Fruit fly (Drosophila melanogaster): ENCODE data around the gene CG42327.

The CG42327 gene

DNA sequence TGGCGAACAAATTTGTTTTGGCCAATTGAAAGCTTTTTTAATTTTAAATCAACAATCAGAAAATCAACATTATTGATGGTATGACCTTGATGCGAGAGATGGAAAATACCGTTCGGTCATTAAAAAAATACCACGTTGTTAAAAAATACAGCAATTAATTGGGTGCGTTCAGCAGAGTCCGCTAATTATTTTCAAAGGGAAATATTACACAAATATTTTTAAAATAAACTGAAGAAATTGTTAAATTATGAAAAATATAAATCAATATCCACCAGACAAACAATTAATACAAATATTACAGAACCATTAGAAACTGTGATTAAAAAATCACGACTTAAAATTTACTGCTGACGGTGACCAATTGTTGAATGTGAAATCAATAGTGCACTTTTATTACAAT lies 22.1 kb downstream of the CG42327 start, which contains the start of gene CG18476 (continued):
- peak; percentile 54; the same call in 1 of the 3 replicates for TF ChIP-seq sr (GFP tag; IDR thresholded peaks at IDR 0.05)
- TF ChIP-seq CG33557 (GFP tag; optimal IDR thresholded peaks at IDR 0.05) = peak; percentile 85
- TF ChIP-seq Sox100B (GFP tag; optimal IDR thresholded peaks at IDR 0.05) = peak; percentile 90
- peak; percentile 86 for TF ChIP-seq CG14050 (GFP tag; IDR thresholded peaks at IDR 0.05)
- peak; percentile 92 for TF ChIP-seq CG3726 (GFP tag; IDR thresholded peaks at IDR 0.05)
- TF ChIP-seq wor (GFP tag; IDR thresholded peaks at IDR 0.05) = peak; percentile 85
- peak; percentile 6 for TF ChIP-seq fd102C (GFP tag; optimal IDR thresholded peaks at IDR 0.05)
- no peak for TF ChIP-seq vnd (GFP tag; IDR thresholded peaks at IDR 0.05; ENCODE audit: partially characterized antibody)
- TF ChIP-seq CG16813 (GFP tag; IDR thresholded peaks at IDR 0.05; ENCODE audit: partially characterized antibody) = no peak
- peak; percentile 84 for TF ChIP-seq CG13894 (tag; optimal IDR thresholded peaks at IDR 0.05)
- TF ChIP-seq bigmax (GFP tag; optimal IDR thresholded peaks at IDR 0.05) = no peak
- TF ChIP-seq CG13296 (GFP tag; optimal IDR thresholded peaks at IDR 0.05) = peak; percentile 92
- peak; percentile 76 for TF ChIP-seq CrebB (tag; optimal IDR thresholded peaks at IDR 0.05)
- TF ChIP-seq D19A (tag; optimal IDR thresholded peaks at IDR 0.05) = peak; percentile 87
- TF ChIP-seq Dref (GFP tag; IDR thresholded peaks at IDR 0.05) = no peak
- no peak for TF ChIP-seq her (GFP tag; optimal IDR thresholded peaks at IDR 0.05)
- TF ChIP-seq yki (optimal IDR thresholded peaks at IDR 0.05) = no peak
- peak; percentile 91 for TF ChIP-seq Oli (tag; optimal IDR thresholded peaks at IDR 0.05)
- TF ChIP-seq Antp (GFP tag; optimal IDR thresholded peaks at IDR 0.05) = peak; percentile 36
- peak; percentile 93 for TF ChIP-seq CG6272 (GFP tag; IDR thresholded peaks at IDR 0.05)
- TF ChIP-seq gcm (GFP tag; optimal IDR thresholded peaks at IDR 0.05) = peak; percentile 92
- TF ChIP-seq CG15601 (tag; optimal IDR thresholded peaks at IDR 0.05) = peak; percentile 91
- no peak for TF ChIP-seq CG2129 (GFP tag; IDR thresholded peaks at IDR 0.05; ENCODE audit: partially characterized antibody)
- peak; percentile 93 for TF ChIP-seq Fer3 (tag; optimal IDR thresholded peaks at IDR 0.05)
- TF ChIP-seq CG15514 (GFP tag; optimal IDR thresholded peaks at IDR 0.05) = peak; percentile 77
- TF ChIP-seq maf-S (GFP tag; optimal IDR thresholded peaks at IDR 0.05) = peak; percentile 59
- peak; percentile 89 for TF ChIP-seq CG12299 (tag; optimal IDR thresholded peaks at IDR 0.05)
- peak; percentile 87 for TF ChIP-seq CG32767 (GFP tag; IDR thresholded peaks at IDR 0.05)
- peak; percentile 79 for TF ChIP-seq CG1024 (GFP tag; IDR thresholded peaks at IDR 0.05)
- TF ChIP-seq Camta (GFP tag; optimal IDR thresholded peaks at IDR 0.05) = peak; percentile 73
- peak; percentile 89 for TF ChIP-seq CG10209 (GFP tag; optimal IDR thresholded peaks at IDR 0.05)
- TF ChIP-seq Atf-2 (GFP tag; optimal IDR thresholded peaks at IDR 0.05) = peak; percentile 10
- peak; percentile 95 for TF ChIP-seq E2f1 (GFP tag; IDR thresholded peaks at IDR 0.05)
- TF ChIP-seq esg (GFP tag; conservative IDR thresholded peaks at IDR 0.05) = peak; percentile 91
- no peak for TF ChIP-seq Tbp (GFP tag; optimal IDR thresholded peaks at IDR 0.05)
- peak; percentile 91 for TF ChIP-seq CG10654 (GFP tag; optimal IDR thresholded peaks at IDR 0.05)
- TF ChIP-seq CG7556 (GFP tag; optimal IDR thresholded peaks at IDR 0.05) = peak; percentile 88
- TF ChIP-seq CG8281 (tag; optimal IDR thresholded peaks at IDR 0.05) = peak; percentile 75
- TF ChIP-seq ro (GFP tag; IDR thresholded peaks at IDR 0.05) = peak; percentile 52
- peak; percentile 12; the same call in 1 of the 2 replicates for TF ChIP-seq dan (GFP tag; IDR thresholded peaks at IDR 0.05)
- peak; percentile 98 for TF ChIP-seq CG3995 (GFP tag; optimal IDR thresholded peaks at IDR 0.05)
- TF ChIP-seq abd-A (tag; optimal IDR thresholded peaks at IDR 0.05) = no peak
- TF ChIP-seq Myb (GFP tag; optimal IDR thresholded peaks at IDR 0.05) = peak; percentile 26
- TF ChIP-seq NFAT (GFP tag; IDR thresholded peaks at IDR 0.05) = peak; percentile 90
- TF ChIP-seq stc (GFP tag; IDR thresholded peaks at IDR 0.05) = peak; percentile 94
- no peak for TF ChIP-seq cg (GFP tag; optimal IDR thresholded peaks at IDR 0.05)
- TF ChIP-seq HHEX (GFP tag; optimal IDR thresholded peaks at IDR 0.05) = peak; percentile 91
- peak; percentile 82 for TF ChIP-seq CG9437 (GFP tag; optimal IDR thresholded peaks at IDR 0.05)
- peak; percentile 29 for TF ChIP-seq Jarid2 (GFP tag; optimal IDR thresholded peaks at IDR 0.05)
- TF ChIP-seq sima (GFP tag; optimal IDR thresholded peaks at IDR 0.05) = no peak
- TF ChIP-seq CG12155 (GFP tag; optimal IDR thresholded peaks at IDR 0.05) = peak; percentile 84
